Worm (Caenorhabditis elegans) whole organism, L2 larva: ENCODE data around the gene gba-1.

ENCODE experiments used
- blmp-1 ChIP-seq: sonication (generic microtip); optimal IDR thresholded peaks from 2 replicates; lab custom pipeline; 2017; ENCODE audit warnings: missing genetic modification characterization, mild to moderate bottlenecking, missing compliant biosample characterization, antibody characterized with exemption, moderate library complexity; ENCODE audit not compliant: insufficient read depth
- egl-27 ChIP-seq: sonication (generic microtip); optimal IDR thresholded peaks from 3 replicates; lab custom pipeline; 2017; ENCODE audit warnings: missing biosample characterization, missing genetic modification reagents, missing genetic modification characterization
- fos-1 ChIP-seq: fragments of 150-350 bp; optimal IDR thresholded peaks from 2 replicates; lab custom pipeline; 2014; ENCODE audit warnings: missing biosample characterization, missing genetic modification characterization
- nhr-129 ChIP-seq: fragments of 150-350 bp; optimal IDR thresholded peaks from 2 replicates; lab custom pipeline; 2014; ENCODE audit warnings: missing biosample characterization, missing genetic modification characterization
- nhr-237 ChIP-seq: fragments of 150-350 bp; optimal IDR thresholded peaks from 2 replicates; lab custom pipeline; 2014; ENCODE audit warnings: missing biosample characterization, missing genetic modification characterization
- nhr-77 ChIP-seq: fragments of 150-350 bp; optimal IDR thresholded peaks from 2 replicates; lab custom pipeline; 2014; ENCODE audit warnings: missing biosample characterization, missing genetic modification characterization
- ztf-11 ChIP-seq: sonication (generic microtip); optimal IDR thresholded peaks from 2 replicates; lab custom pipeline; 2017; ENCODE audit warnings: missing biosample characterization, missing genetic modification characterization
- ztf-4 ChIP-seq: fragments of 150-350 bp; optimal IDR thresholded peaks from 2 replicates; lab custom pipeline; 2014; ENCODE audit warnings: missing biosample characterization, missing genetic modification characterization

DNA sequence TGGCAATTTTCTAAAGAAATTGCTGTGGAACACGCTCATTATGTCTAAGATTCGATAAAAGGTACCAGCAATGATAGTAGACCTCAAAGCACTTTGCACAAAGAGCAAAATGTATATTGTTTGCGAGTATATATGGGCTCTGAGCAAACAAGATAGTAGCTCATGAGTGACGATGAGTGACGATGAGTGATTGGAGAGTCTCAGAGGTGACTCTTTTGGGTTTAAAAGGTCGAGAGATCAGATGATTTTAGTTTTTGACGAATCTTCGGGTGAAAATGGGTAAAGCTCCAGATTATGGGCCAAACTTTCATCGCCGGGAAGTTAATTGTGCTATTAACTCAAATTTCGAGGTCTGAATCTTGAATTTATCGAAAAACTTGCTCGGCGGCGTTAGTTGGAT lies 20.2 kb downstream of the gba-1 start:
- TF ChIP-seq ztf-11 (no peak), ztf-4 (no peak), nhr-237 (no peak), egl-27 (no peak), nhr-129 (no peak), nhr-77 (no peak), fos-1 (tag; lab: Kevin White, UChicago) (no peak), blmp-1 (no peak)
